Fruit fly (Drosophila melanogaster) whole organism, wandering third instar larva: ENCODE results near the gene Tsp3A.

Experiments used
- Abd-B ChIP-seq: fragments of >200 bp; optimal IDR thresholded peaks from 2 replicates; lab custom pipeline; 2017; ENCODE audit warnings: missing biosample characterization, missing genetic modification characterization
- CG32264 ChIP-seq: fragments of 200-800 bp; sonication (Bioruptor generic); optimal IDR thresholded peaks from 2 replicates; lab custom pipeline; 2016; ENCODE audit warnings: missing biosample characterization, missing genetic modification characterization
- CG9705 ChIP-seq: fragments of 200-800 bp; sonication (Bioruptor generic); optimal IDR thresholded peaks from 2 replicates; lab custom pipeline; 2018; ENCODE audit warnings: missing biosample characterization, mild to moderate bottlenecking, missing genetic modification characterization
- CrebA ChIP-seq: fragments of 200-800 bp; sonication (Bioruptor generic); optimal IDR thresholded peaks from 2 replicates; lab custom pipeline; 2016; ENCODE audit warnings: missing biosample characterization, mild to moderate bottlenecking, missing genetic modification characterization, borderline replicate concordance
- Dfd ChIP-seq: fragments of >200 bp; optimal IDR thresholded peaks from 2 replicates; lab custom pipeline; 2017; ENCODE audit warnings: missing biosample characterization, missing genetic modification characterization
- Dif ChIP-seq: fragments of 200-275, 200-300 bp; sonication (Bioruptor generic); optimal IDR thresholded peaks from 2 replicates; lab custom pipeline; 2018; ENCODE audit warnings: missing biosample characterization, missing genetic modification characterization; ENCODE audit not compliant: partially characterized antibody
- GATAd ChIP-seq: sonication (Bioruptor generic); optimal IDR thresholded peaks from 2 replicates; lab custom pipeline; 2016; ENCODE audit warnings: missing biosample characterization, missing genetic modification characterization
- HLH106 ChIP-seq: fragments of 200-800 bp; optimal IDR thresholded peaks from 3 replicates; lab custom pipeline; 2019; ENCODE audit warnings: missing biosample characterization, mild to moderate bottlenecking, missing genetic modification characterization, moderate library complexity
- Hnf4 ChIP-seq: fragments of 200-800 bp; sonication (Bioruptor generic); optimal IDR thresholded peaks from 2 replicates; lab custom pipeline; 2016; ENCODE audit warnings: missing biosample characterization, mild to moderate bottlenecking, missing genetic modification characterization
- Hr78 ChIP-seq: fragments of >200 bp; optimal IDR thresholded peaks from 2 replicates; lab custom pipeline; 2017; ENCODE audit warnings: missing biosample characterization, missing genetic modification characterization
- Hr83 ChIP-seq: fragments of 200-300 bp; sonication (Bioruptor generic); optimal IDR thresholded peaks from 2 replicates; lab custom pipeline; 2016; ENCODE audit warnings: missing biosample characterization, mild to moderate bottlenecking, missing genetic modification characterization, moderate library complexity; ENCODE audit not compliant: poor library complexity, severe bottlenecking
- Jra ChIP-seq: sonication (Bioruptor generic); optimal IDR thresholded peaks from 2 replicates; lab custom pipeline; 2016; ENCODE audit warnings: missing biosample characterization, missing genetic modification characterization
- Mio ChIP-seq: sonication (Bioruptor generic); optimal IDR thresholded peaks from 2 replicates; lab custom pipeline; 2016; ENCODE audit warnings: missing biosample characterization, missing genetic modification characterization
- Myc ChIP-seq: fragments of >200 bp; optimal IDR thresholded peaks from 2 replicates; lab custom pipeline; 2017
- N ChIP-seq: fragments of >200 bp; optimal IDR thresholded peaks from 2 replicates; lab custom pipeline; 2018; ENCODE audit warnings: missing biosample characterization, missing external identifiers, missing genetic modification characterization
- OdsH ChIP-seq: fragments of 200-800 bp; sonication (Bioruptor generic); optimal IDR thresholded peaks from 2 replicates; lab custom pipeline; 2016; ENCODE audit warnings: missing biosample characterization, mild to moderate bottlenecking, missing genetic modification characterization
- Rel ChIP-seq, 2 experiments: fragments of 200-800 bp; sonication (Bioruptor generic) in 1 of 2; optimal IDR thresholded peaks; 2 replicates in 1 of 2; 3 replicates in 1 of 2; lab custom pipeline; 2016 to 2019; ENCODE audit warnings: mild to moderate bottlenecking in 2 of 2, missing biosample characterization in 2 of 2, missing genetic modification characterization in 2 of 2, moderate library complexity in 1 of 2
- Sp1 ChIP-seq: fragments of 200-800 bp; sonication (Bioruptor generic); optimal IDR thresholded peaks from 3 replicates; lab custom pipeline; 2019; ENCODE audit warnings: missing biosample characterization, mild to moderate bottlenecking, missing genetic modification characterization, moderate library complexity
- Vsx2 ChIP-seq: fragments of 200-300, 225-300 bp; sonication (Bioruptor generic); optimal IDR thresholded peaks from 2 replicates; lab custom pipeline; 2018; ENCODE audit warnings: missing biosample characterization, missing genetic modification characterization; ENCODE audit not compliant: partially characterized antibody
- br ChIP-seq: fragments of 200-800 bp; sonication (Bioruptor generic); optimal IDR thresholded peaks from 2 replicates; lab custom pipeline; 2016; ENCODE audit warnings: missing biosample characterization, missing genetic modification characterization
- brk ChIP-seq: fragments of 200-800 bp; sonication (Bioruptor generic); optimal IDR thresholded peaks from 2 replicates; lab custom pipeline; 2016; ENCODE audit warnings: missing biosample characterization, mild to moderate bottlenecking, missing genetic modification characterization
- dl ChIP-seq, 2 experiments: fragments of 175-275, 200-275 bp in 1 of 2; fragments of 200-275 bp in 1 of 2; sonication (Bioruptor generic); optimal IDR thresholded peaks; lab custom pipeline; 2018; ENCODE audit warnings: mild to moderate bottlenecking in 2 of 2, missing biosample characterization in 2 of 2, missing genetic modification characterization in 2 of 2, moderate library complexity in 2 of 2; ENCODE audit not compliant: partially characterized antibody in 2 of 2, insufficient read depth in 1 of 2
- dmrt93B ChIP-seq: fragments of 200-800 bp; sonication (Bioruptor generic); optimal IDR thresholded peaks from 2 replicates; lab custom pipeline; 2018; ENCODE audit warnings: missing biosample characterization, mild to moderate bottlenecking, missing genetic modification characterization
- dsf ChIP-seq: sonication (Bioruptor generic); optimal IDR thresholded peaks from 2 replicates; lab custom pipeline; 2016; ENCODE audit warnings: missing biosample characterization, missing genetic modification characterization, borderline replicate concordance
- ey ChIP-seq: fragments of 200-800 bp; sonication (Bioruptor generic); optimal IDR thresholded peaks from 2 replicates; lab custom pipeline; 2016; ENCODE audit warnings: missing biosample characterization, missing genetic modification characterization
- foxo ChIP-seq, 2 experiments: fragments of 200-800 bp; sonication (Bioruptor generic); optimal IDR thresholded peaks; 2 replicates in 1 of 2; 3 replicates in 1 of 2; lab custom pipeline; 2016 to 2017; ENCODE audit warnings: missing biosample characterization in 2 of 2, missing genetic modification characterization in 2 of 2
- fru ChIP-seq: fragments of 200-800 bp; sonication (Bioruptor generic); optimal IDR thresholded peaks from 3 replicates; lab custom pipeline; 2016; ENCODE audit warnings: missing biosample characterization, mild to moderate bottlenecking, missing genetic modification characterization
- h ChIP-seq: fragments of 200-800 bp; sonication (Bioruptor generic); optimal IDR thresholded peaks from 3 replicates; lab custom pipeline; 2016; ENCODE audit warnings: missing biosample characterization, mild to moderate bottlenecking, missing genetic modification characterization
- jim ChIP-seq: fragments of 175-275, 200-325 bp; sonication (Bioruptor generic); optimal IDR thresholded peaks from 2 replicates; lab custom pipeline; 2016; ENCODE audit warnings: missing biosample characterization, mild to moderate bottlenecking, missing genetic modification characterization
- lola ChIP-seq: fragments of >200 bp; optimal IDR thresholded peaks from 2 replicates; lab custom pipeline; 2017; ENCODE audit warnings: missing biosample characterization, missing genetic modification characterization
- pan ChIP-seq: fragments of >200 bp; optimal IDR thresholded peaks from 2 replicates; lab custom pipeline; 2017
- psq ChIP-seq: fragments of 200-800 bp; sonication (Bioruptor generic); optimal IDR thresholded peaks from 3 replicates; lab custom pipeline; 2017; ENCODE audit warnings: missing biosample characterization, mild to moderate bottlenecking, missing genetic modification characterization, moderate library complexity
- rgr ChIP-seq: fragments of 200-800 bp; sonication (Bioruptor generic); optimal IDR thresholded peaks from 3 replicates; lab custom pipeline; 2016; ENCODE audit warnings: missing biosample characterization, mild to moderate bottlenecking, missing genetic modification characterization
- sage ChIP-seq: fragments of 200-800 bp; sonication (Bioruptor generic); optimal IDR thresholded peaks from 2 replicates; lab custom pipeline; 2016; ENCODE audit warnings: missing biosample characterization, mild to moderate bottlenecking, missing genetic modification characterization
- sv ChIP-seq: fragments of 200-800 bp; sonication (Bioruptor generic); optimal IDR thresholded peaks from 3 replicates; lab custom pipeline; 2016; ENCODE audit warnings: missing biosample characterization, missing genetic modification characterization
- tai ChIP-seq: sonication (Bioruptor generic); optimal IDR thresholded peaks from 2 replicates; lab custom pipeline; 2016; ENCODE audit warnings: missing biosample characterization, missing genetic modification characterization
- usp ChIP-seq: fragments of >200 bp; optimal IDR thresholded peaks from 2 replicates; lab custom pipeline; 2017; ENCODE audit warnings: missing biosample characterization, missing genetic modification characterization
- woc ChIP-seq: sonication (Bioruptor generic); optimal IDR thresholded peaks from 2 replicates; lab custom pipeline; 2016; ENCODE audit warnings: missing biosample characterization, mild to moderate bottlenecking, missing genetic modification characterization

Tsp3A gene

dm6 chrX:2619651-2620050 lies at the start of gene Tsp3A, which contains the start of gene Seipin:
Tsp3A (minus strand) TSS chrX:2619738.
Seipin (plus strand) TSS chrX:2619799.
- no peak for TF ChIP-seq dmrt93B
- no peak for TF ChIP-seq dl (GFP tag; optimal IDR thresholded peaks at IDR 0.05; lab: Kevin White, UChicago; ENCODE audit: insufficient read depth in 1 of 2, partially characterized antibody in 2 of 2)
- no peak for TF ChIP-seq CrebA (GFP tag; lab: Kevin White, UChicago)
- no peak for TF ChIP-seq N (GFP tag; lab: Kevin White, UChicago)
- no peak for TF ChIP-seq pan
- TF ChIP-seq Hr78 (GFP tag; lab: Kevin White, UChicago), result no peak
- TF ChIP-seq Myc (lab: Kevin White, UChicago), result no peak
- TF ChIP-seq tai (GFP tag; lab: Kevin White, UChicago), result no peak
- no peak for TF ChIP-seq Abd-B (GFP tag; lab: Kevin White, UChicago)
- peak; percentile 90 for TF ChIP-seq h (GFP tag; lab: Kevin White, UChicago)
- TF ChIP-seq Jra (GFP tag; lab: Kevin White, UChicago), result no peak
- TF ChIP-seq Sp1 (GFP tag; lab: Kevin White, UChicago), result peak; percentile 81
- TF ChIP-seq CG9705, result peak; percentile 45
- peak; percentile 90 for TF ChIP-seq rgr (GFP tag; lab: Kevin White, UChicago)
- TF ChIP-seq br (GFP tag; lab: Kevin White, UChicago), result peak; percentile 85
- no peak for TF ChIP-seq lola
- no peak for TF ChIP-seq Dif
- TF ChIP-seq brk (GFP tag; lab: Kevin White, UChicago), result no peak
- TF ChIP-seq Vsx2 (GFP tag; lab: Kevin White, UChicago), result no peak
- TF ChIP-seq OdsH, result peak; percentile 84
- TF ChIP-seq woc, result no peak
- peak; percentile 82 for TF ChIP-seq HLH106
- TF ChIP-seq Rel (GFP tag; optimal IDR thresholded peaks at IDR 0.05; lab: Kevin White, UChicago), result peak; percentile 54
- TF ChIP-seq Rel (tag; optimal IDR thresholded peaks at IDR 0.05; lab: Kevin White, UChicago), result peak; percentile 96
- no peak for TF ChIP-seq Dfd (GFP tag; lab: Kevin White, UChicago)
- TF ChIP-seq Mio (GFP tag; lab: Kevin White, UChicago), result peak; percentile 70
- TF ChIP-seq psq (GFP tag; lab: Kevin White, UChicago), result peak; percentile 77
- TF ChIP-seq sv (GFP tag; lab: Kevin White, UChicago), result peak; percentile 62
- no peak for TF ChIP-seq GATAd (GFP tag; lab: Kevin White, UChicago)
- peak; percentile 52 for TF ChIP-seq Hr83 (GFP tag; lab: Kevin White, UChicago)
- TF ChIP-seq Hnf4 (GFP tag; lab: Kevin White, UChicago), result no peak
- TF ChIP-seq foxo (GFP tag; optimal IDR thresholded peaks at IDR 0.05; lab: Kevin White, UChicago), result peak; percentile 65 to 90
- peak; percentile 86 for TF ChIP-seq ey (GFP tag; lab: Kevin White, UChicago)
- TF ChIP-seq dsf (GFP tag; lab: Kevin White, UChicago), result no peak
- TF ChIP-seq CG32264 (GFP tag; lab: Kevin White, UChicago), result peak; percentile 62
- no peak for TF ChIP-seq jim
- no peak for TF ChIP-seq sage (GFP tag; lab: Kevin White, UChicago)
- no peak for TF ChIP-seq usp (GFP tag; lab: Kevin White, UChicago)
- TF ChIP-seq fru, result peak; percentile 89

dm6 chrX:2663416-2663815 lies 43.9 kb upstream of the Tsp3A start:
- no peak for TF ChIP-seq Hr78 (GFP tag; lab: Kevin White, UChicago)
- no peak for TF ChIP-seq pan
- TF ChIP-seq h (GFP tag; lab: Kevin White, UChicago), result peak; percentile 4
- TF ChIP-seq Hr83 (GFP tag; lab: Kevin White, UChicago), result peak; percentile 50
- TF ChIP-seq rgr (GFP tag; lab: Kevin White, UChicago), result peak; percentile 11
